Fruit fly (Drosophila melanogaster) whole organism, wandering third instar larva: ENCODE data around the gene CG14380.

Source experiments
- Abd-B ChIP-seq: fragments of >200 bp; optimal IDR thresholded peaks from 2 replicates; lab custom pipeline; 2017; ENCODE audit warnings: missing biosample characterization, missing genetic modification characterization
- CrebA ChIP-seq: fragments of 200-800 bp; sonication (Bioruptor generic); optimal IDR thresholded peaks from 2 replicates; lab custom pipeline; 2016; ENCODE audit warnings: missing biosample characterization, mild to moderate bottlenecking, missing genetic modification characterization, borderline replicate concordance
- h ChIP-seq: fragments of 200-800 bp; sonication (Bioruptor generic); optimal IDR thresholded peaks from 3 replicates; lab custom pipeline; 2016; ENCODE audit warnings: missing biosample characterization, mild to moderate bottlenecking, missing genetic modification characterization
- lola ChIP-seq: fragments of >200 bp; optimal IDR thresholded peaks from 2 replicates; lab custom pipeline; 2017; ENCODE audit warnings: missing biosample characterization, missing genetic modification characterization
- pan ChIP-seq: fragments of >200 bp; optimal IDR thresholded peaks from 2 replicates; lab custom pipeline; 2017
- psq ChIP-seq: fragments of 200-800 bp; sonication (Bioruptor generic); optimal IDR thresholded peaks from 3 replicates; lab custom pipeline; 2017; ENCODE audit warnings: missing biosample characterization, mild to moderate bottlenecking, missing genetic modification characterization, moderate library complexity
- tai ChIP-seq: sonication (Bioruptor generic); optimal IDR thresholded peaks from 2 replicates; lab custom pipeline; 2016; ENCODE audit warnings: missing biosample characterization, missing genetic modification characterization

DNA sequence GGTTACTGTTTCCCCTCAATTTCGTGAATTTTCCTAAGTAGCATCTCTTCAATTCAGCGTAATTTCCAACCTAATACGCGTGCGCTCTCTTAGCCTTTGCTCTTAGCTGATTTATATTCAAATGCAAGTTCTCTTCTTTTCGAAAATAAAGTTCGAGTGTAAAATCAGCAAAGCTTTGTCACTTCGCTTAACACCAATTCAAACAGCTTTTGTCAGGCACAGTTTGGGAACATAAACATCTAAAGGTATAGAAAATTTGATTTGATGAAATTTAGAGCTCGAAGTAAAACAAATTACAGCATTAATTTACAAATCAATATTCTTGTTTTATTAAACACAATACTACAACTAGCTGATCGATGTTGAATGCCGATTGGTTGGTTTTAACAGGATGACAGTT is 20.1 kb downstream of the CG14380 start:
- TF ChIP-seq lola (no peak), Abd-B (GFP tag; lab: Kevin White, UChicago) (no peak), pan (no peak), h (GFP tag; lab: Kevin White, UChicago) (no peak), psq (GFP tag; lab: Kevin White, UChicago) (no peak), CrebA (GFP tag; lab: Kevin White, UChicago) (no peak), tai (GFP tag; lab: Kevin White, UChicago) (no peak)
